Fruit fly (Drosophila melanogaster): ENCODE results near the gene RIOK1.

RIOK1 gene

dm6 chr3L:11602040-11602439 is 46.2 kb downstream of the RIOK1 start:
- TF ChIP-seq Hr83 (GFP tag; optimal IDR thresholded peaks at IDR 0.05; ENCODE audit: poor library complexity, severe bottlenecking) (no peak), fru (GFP tag; optimal IDR thresholded peaks at IDR 0.05) (no peak), Vsx2 (GFP tag; optimal IDR thresholded peaks at IDR 0.05; ENCODE audit: partially characterized antibody) (no peak), Myc (optimal IDR thresholded peaks at IDR 0.05) (no peak), CG32264 (GFP tag; optimal IDR thresholded peaks at IDR 0.05) (no peak), GATAd (GFP tag; optimal IDR thresholded peaks at IDR 0.05) (no peak), tai (GFP tag; optimal IDR thresholded peaks at IDR 0.05) (no peak), CG9705 (GFP tag; optimal IDR thresholded peaks at IDR 0.05) (no peak), woc (GFP tag; optimal IDR thresholded peaks at IDR 0.05) (no peak), brk (GFP tag; optimal IDR thresholded peaks at IDR 0.05) (no peak), Jra (GFP tag; optimal IDR thresholded peaks at IDR 0.05) (no peak), Sp1 (GFP tag; optimal IDR thresholded peaks at IDR 0.05) (no peak), OdsH (GFP tag; optimal IDR thresholded peaks at IDR 0.05) (no peak), Hnf4 (GFP tag; optimal IDR thresholded peaks at IDR 0.05) (no peak), usp (GFP tag; optimal IDR thresholded peaks at IDR 0.05) (no peak)

dm6 chr3L:11601133-11601532 is 47.1 kb downstream of the RIOK1 start:
- TF ChIP-seq h (GFP tag; optimal IDR thresholded peaks at IDR 0.05): no peak
- no peak for TF ChIP-seq Abd-B (GFP tag; optimal IDR thresholded peaks at IDR 0.05)
- TF ChIP-seq CG9705 (GFP tag; optimal IDR thresholded peaks at IDR 0.05): no peak
- no peak for TF ChIP-seq CrebA (GFP tag; optimal IDR thresholded peaks at IDR 0.05; ENCODE audit: borderline replicate concordance)
- no peak for TF ChIP-seq sage (GFP tag; optimal IDR thresholded peaks at IDR 0.05)
- no peak for TF ChIP-seq Jra (GFP tag; optimal IDR thresholded peaks at IDR 0.05)
- no peak for TF ChIP-seq woc (GFP tag; optimal IDR thresholded peaks at IDR 0.05)
- TF ChIP-seq dl (GFP tag; optimal IDR thresholded peaks at IDR 0.05; ENCODE audit: insufficient read depth in 1 of 2, partially characterized antibody in 2 of 2): no peak
- TF ChIP-seq psq (GFP tag; optimal IDR thresholded peaks at IDR 0.05): no peak
- no peak for TF ChIP-seq rgr (GFP tag; optimal IDR thresholded peaks at IDR 0.05)
- TF ChIP-seq Vsx2 (GFP tag; optimal IDR thresholded peaks at IDR 0.05; ENCODE audit: partially characterized antibody): no peak

- TF ChIP-seq brk (GFP tag; optimal IDR thresholded peaks at IDR 0.05): no peak
- TF ChIP-seq Hnf4 (GFP tag; optimal IDR thresholded peaks at IDR 0.05): no peak
- peak; percentile 84 for TF ChIP-seq Dfd (GFP tag; optimal IDR thresholded peaks at IDR 0.05)
- no peak for TF ChIP-seq fru (GFP tag; optimal IDR thresholded peaks at IDR 0.05)
These were observed 48.3 kb downstream of the RIOK1 start, which contains the start of the genes CG14137 and CG46394 for dm6 chr3L:11599965-11600420. Gene CG14137, minus strand, starts transcription at chr3L:11600065. Gene CG46394, plus strand, starts transcription at chr3L:11600370.

dm6 chr3L:11599255-11599654 is 49.0 kb downstream of the RIOK1 start:
- TF ChIP-seq rgr (GFP tag; optimal IDR thresholded peaks at IDR 0.05) (peak; percentile 3), Sp1 (GFP tag; optimal IDR thresholded peaks at IDR 0.05) (peak; percentile 30), CG32264 (GFP tag; optimal IDR thresholded peaks at IDR 0.05) (no peak), foxo (GFP tag; optimal IDR thresholded peaks at IDR 0.05) (peak in 1 of 2 experiments; percentile 32), HLH106 (tag; optimal IDR thresholded peaks at IDR 0.05) (peak; percentile 32), h (GFP tag; optimal IDR thresholded peaks at IDR 0.05) (no peak)

- TF ChIP-seq dl (GFP tag; optimal IDR thresholded peaks at IDR 0.05; ENCODE audit: insufficient read depth in 1 of 2, partially characterized antibody in 2 of 2) (peak in 1 of 2 experiments; percentile 2), dsf (GFP tag; optimal IDR thresholded peaks at IDR 0.05; ENCODE audit: borderline replicate concordance) (no peak), fru (GFP tag; optimal IDR thresholded peaks at IDR 0.05) (no peak), psq (GFP tag; optimal IDR thresholded peaks at IDR 0.05) (no peak), Hr78 (GFP tag; optimal IDR thresholded peaks at IDR 0.05) (no peak), Dfd (GFP tag; optimal IDR thresholded peaks at IDR 0.05) (no peak), jim (GFP tag; optimal IDR thresholded peaks at IDR 0.05) (no peak)
These were observed 51.6 kb downstream of the RIOK1 start, which contains the start of gene CG7368 for dm6 chr3L:11596585-11597252. Gene CG7368, plus strand, starts transcription at chr3L:11597202.
